Fruit fly (Drosophila melanogaster) whole organism, wandering third instar larva: Measurements from ENCODE around the gene CG43181.
A peak's percentile ranks its signal among the peaks of the same experiment; 100 is the strongest.

Experiments used
- Abd-B ChIP-seq: fragments of >200 bp; optimal IDR thresholded peaks from 2 replicates; lab custom pipeline; 2017; ENCODE audit warnings: missing biosample characterization, missing genetic modification characterization
- Hr83 ChIP-seq: fragments of 200-300 bp; sonication (Bioruptor generic); optimal IDR thresholded peaks from 2 replicates; lab custom pipeline; 2016; ENCODE audit warnings: missing biosample characterization, mild to moderate bottlenecking, missing genetic modification characterization, moderate library complexity; ENCODE audit not compliant: poor library complexity, severe bottlenecking
- Rel ChIP-seq, 2 experiments: fragments of 200-800 bp; sonication (Bioruptor generic) in 1 of 2; optimal IDR thresholded peaks; 2 replicates in 1 of 2; 3 replicates in 1 of 2; lab custom pipeline; 2016 to 2019; ENCODE audit warnings: mild to moderate bottlenecking in 2 of 2, missing biosample characterization in 2 of 2, missing genetic modification characterization in 2 of 2, moderate library complexity in 1 of 2
- Sp1 ChIP-seq: fragments of 200-800 bp; sonication (Bioruptor generic); optimal IDR thresholded peaks from 3 replicates; lab custom pipeline; 2019; ENCODE audit warnings: missing biosample characterization, mild to moderate bottlenecking, missing genetic modification characterization, moderate library complexity
- dl ChIP-seq, 2 experiments: fragments of 175-275, 200-275 bp in 1 of 2; fragments of 200-275 bp in 1 of 2; sonication (Bioruptor generic); optimal IDR thresholded peaks; lab custom pipeline; 2018; ENCODE audit warnings: mild to moderate bottlenecking in 2 of 2, missing biosample characterization in 2 of 2, missing genetic modification characterization in 2 of 2, moderate library complexity in 2 of 2; ENCODE audit not compliant: partially characterized antibody in 2 of 2, insufficient read depth in 1 of 2
- foxo ChIP-seq, 2 experiments: fragments of 200-800 bp; sonication (Bioruptor generic); optimal IDR thresholded peaks; 2 replicates in 1 of 2; 3 replicates in 1 of 2; lab custom pipeline; 2016 to 2017; ENCODE audit warnings: missing biosample characterization in 2 of 2, missing genetic modification characterization in 2 of 2
- fru ChIP-seq: fragments of 200-800 bp; sonication (Bioruptor generic); optimal IDR thresholded peaks from 3 replicates; lab custom pipeline; 2016; ENCODE audit warnings: missing biosample characterization, mild to moderate bottlenecking, missing genetic modification characterization
- h ChIP-seq: fragments of 200-800 bp; sonication (Bioruptor generic); optimal IDR thresholded peaks from 3 replicates; lab custom pipeline; 2016; ENCODE audit warnings: missing biosample characterization, mild to moderate bottlenecking, missing genetic modification characterization
- lola ChIP-seq: fragments of >200 bp; optimal IDR thresholded peaks from 2 replicates; lab custom pipeline; 2017; ENCODE audit warnings: missing biosample characterization, missing genetic modification characterization
- pan ChIP-seq: fragments of >200 bp; optimal IDR thresholded peaks from 2 replicates; lab custom pipeline; 2017

dm6 chrX:361418-361817 lies 11.1 kb downstream of the CG43181 start:
- no peak for TF ChIP-seq Abd-B (GFP tag; lab: Kevin White, UChicago)
- TF ChIP-seq Rel (GFP tag; optimal IDR thresholded peaks at IDR 0.05; lab: Kevin White, UChicago), result no peak
- no peak for TF ChIP-seq Rel (tag; optimal IDR thresholded peaks at IDR 0.05; lab: Kevin White, UChicago)
- TF ChIP-seq Hr83 (GFP tag; lab: Kevin White, UChicago), result no peak
- no peak for TF ChIP-seq h
- TF ChIP-seq lola (GFP tag; lab: Kevin White, UChicago), result no peak
- no peak for TF ChIP-seq foxo (GFP tag; optimal IDR thresholded peaks at IDR 0.05; lab: Kevin White, UChicago)
- TF ChIP-seq fru, result no peak
- no peak for TF ChIP-seq pan (lab: Kevin White, UChicago)
- TF ChIP-seq Sp1 (GFP tag; lab: Kevin White, UChicago), result peak; percentile 48
- TF ChIP-seq dl (GFP tag; optimal IDR thresholded peaks at IDR 0.05; lab: Kevin White, UChicago; ENCODE audit: insufficient read depth in 1 of 2, partially characterized antibody in 2 of 2), result no peak
